Fruit fly (Drosophila melanogaster): ENCODE measurements around the gene CG2104.

The CG2104 gene

dm6 chr3R:5669740-5670659, 23.1 kb downstream of the CG2104 start:
- TF ChIP-seq Dif (GFP tag; optimal IDR thresholded peaks at IDR 0.05; ENCODE audit: partially characterized antibody) (no peak), pan (optimal IDR thresholded peaks at IDR 0.05) (no peak), CrebA (GFP tag; optimal IDR thresholded peaks at IDR 0.05; ENCODE audit: borderline replicate concordance) (no peak), CG32264 (GFP tag; optimal IDR thresholded peaks at IDR 0.05) (no peak), psq (GFP tag; optimal IDR thresholded peaks at IDR 0.05) (peak; percentile 60), Hr83 (GFP tag; optimal IDR thresholded peaks at IDR 0.05; ENCODE audit: poor library complexity, severe bottlenecking) (no peak), Hr78 (GFP tag; optimal IDR thresholded peaks at IDR 0.05) (no peak)

- TF ChIP-seq Abd-B (GFP tag; optimal IDR thresholded peaks at IDR 0.05) = no peak
- TF ChIP-seq ey (GFP tag; optimal IDR thresholded peaks at IDR 0.05) = peak; percentile 92
- TF ChIP-seq CG32264 (GFP tag; optimal IDR thresholded peaks at IDR 0.05) = peak; percentile 45
- TF ChIP-seq jim (GFP tag; optimal IDR thresholded peaks at IDR 0.05) = no peak
- peak; percentile 86 for TF ChIP-seq OdsH (GFP tag; optimal IDR thresholded peaks at IDR 0.05)
- peak; percentile 85 for TF ChIP-seq GATAd (GFP tag; optimal IDR thresholded peaks at IDR 0.05)
- peak; percentile 85 for TF ChIP-seq dsf (GFP tag; optimal IDR thresholded peaks at IDR 0.05; ENCODE audit: borderline replicate concordance)
- peak; percentile 54 for TF ChIP-seq sage (GFP tag; optimal IDR thresholded peaks at IDR 0.05)
- no peak for TF ChIP-seq Dif (GFP tag; optimal IDR thresholded peaks at IDR 0.05; ENCODE audit: partially characterized antibody)
- peak; percentile 89 for TF ChIP-seq fru (GFP tag; optimal IDR thresholded peaks at IDR 0.05)
- TF ChIP-seq pan (optimal IDR thresholded peaks at IDR 0.05) = no peak
- TF ChIP-seq Rel (GFP tag; optimal IDR thresholded peaks at IDR 0.05) = no peak
- TF ChIP-seq Rel (tag; optimal IDR thresholded peaks at IDR 0.05) = peak; percentile 61
- no peak for TF ChIP-seq Mio (GFP tag; optimal IDR thresholded peaks at IDR 0.05)
- TF ChIP-seq tai (GFP tag; optimal IDR thresholded peaks at IDR 0.05) = no peak
- TF ChIP-seq dl (GFP tag; optimal IDR thresholded peaks at IDR 0.05; ENCODE audit: insufficient read depth in 1 of 2, partially characterized antibody in 2 of 2) = no peak
- peak; percentile 19 to 94 for TF ChIP-seq foxo (GFP tag; optimal IDR thresholded peaks at IDR 0.05)
- TF ChIP-seq brk (GFP tag; optimal IDR thresholded peaks at IDR 0.05) = peak; percentile 77
- TF ChIP-seq Myc (optimal IDR thresholded peaks at IDR 0.05) = peak; percentile 9
- peak; percentile 87 for TF ChIP-seq br (GFP tag; optimal IDR thresholded peaks at IDR 0.05)
- TF ChIP-seq Hnf4 (GFP tag; optimal IDR thresholded peaks at IDR 0.05) = peak; percentile 88
- peak; percentile 88 for TF ChIP-seq Sp1 (GFP tag; optimal IDR thresholded peaks at IDR 0.05)
- peak; percentile 95 for TF ChIP-seq HLH106 (tag; optimal IDR thresholded peaks at IDR 0.05)
- TF ChIP-seq woc (GFP tag; optimal IDR thresholded peaks at IDR 0.05) = peak; percentile 68
- TF ChIP-seq sv (GFP tag; optimal IDR thresholded peaks at IDR 0.05) = peak; percentile 89
- no peak for TF ChIP-seq Vsx2 (GFP tag; optimal IDR thresholded peaks at IDR 0.05; ENCODE audit: partially characterized antibody)
- peak; percentile 91 for TF ChIP-seq rgr (GFP tag; optimal IDR thresholded peaks at IDR 0.05)
- TF ChIP-seq CrebA (GFP tag; optimal IDR thresholded peaks at IDR 0.05; ENCODE audit: borderline replicate concordance) = no peak
- peak; percentile 87 for TF ChIP-seq dmrt93B (GFP tag; optimal IDR thresholded peaks at IDR 0.05)
- TF ChIP-seq usp (GFP tag; optimal IDR thresholded peaks at IDR 0.05) = no peak
- peak; percentile 90 for TF ChIP-seq h (GFP tag; optimal IDR thresholded peaks at IDR 0.05)
- TF ChIP-seq Hr83 (GFP tag; optimal IDR thresholded peaks at IDR 0.05; ENCODE audit: poor library complexity, severe bottlenecking) = peak; percentile 31
- TF ChIP-seq CG9705 (GFP tag; optimal IDR thresholded peaks at IDR 0.05) = peak; percentile 91
- TF ChIP-seq Hr78 (GFP tag; optimal IDR thresholded peaks at IDR 0.05) = no peak
- peak; percentile 81 for TF ChIP-seq psq (GFP tag; optimal IDR thresholded peaks at IDR 0.05)
- peak; percentile 18 for TF ChIP-seq Dfd (GFP tag; optimal IDR thresholded peaks at IDR 0.05)
- peak; percentile 66 for TF ChIP-seq Jra (GFP tag; optimal IDR thresholded peaks at IDR 0.05)
- TF ChIP-seq N (GFP tag; optimal IDR thresholded peaks at IDR 0.05) = no peak
- TF ChIP-seq lola (GFP tag; optimal IDR thresholded peaks at IDR 0.05) = no peak
Measured at dm6 chr3R:5668928-5669739, 24.0 kb downstream of the CG2104 start, which contains the start of the genes Xe7 and Atg17. TSS of gene Xe7 (minus strand) at chr3R:5669334. TSS of gene Atg17 (plus strand) at chr3R:5669713.
